Fruit fly (Drosophila melanogaster) whole organism, pupa: ENCODE results near the gene YL-1.
A peak's percentile ranks its signal among the peaks of the same experiment; 100 is the strongest.

Experiments
- CG10348 ChIP-seq: fragments of 200-800 bp; sonication (Bioruptor generic); IDR thresholded peaks from 2 replicates; pipeline ENCODE4 v1.3.6; 2022; ENCODE audit warnings: missing biosample characterization, missing genetic modification characterization
- CG13204 ChIP-seq: fragments of 200-800 bp; sonication (Bioruptor generic); optimal IDR thresholded peaks from 2 replicates; lab custom pipeline; 2018; ENCODE audit warnings: missing biosample characterization, mild to moderate bottlenecking, missing genetic modification characterization, moderate library complexity
- CG34367 ChIP-seq: fragments of 200-800 bp; sonication (Bioruptor generic); optimal IDR thresholded peaks from 2 replicates; lab custom pipeline; 2018; ENCODE audit warnings: missing biosample characterization, mild to moderate bottlenecking, missing genetic modification characterization
- CG8159 ChIP-seq: fragments of 200-800 bp; sonication (Bioruptor generic); optimal IDR thresholded peaks from 3 replicates; lab custom pipeline; 2018; ENCODE audit warnings: missing biosample characterization, mild to moderate bottlenecking, missing genetic modification characterization, moderate library complexity
- EcR ChIP-seq: fragments of 200-800 bp; sonication (Bioruptor generic); optimal IDR thresholded peaks from 3 replicates; lab custom pipeline; 2019; ENCODE audit warnings: missing biosample characterization, missing genetic modification characterization, mild to moderate bottlenecking, moderate library complexity, missing genetic modification reagents

DNA sequence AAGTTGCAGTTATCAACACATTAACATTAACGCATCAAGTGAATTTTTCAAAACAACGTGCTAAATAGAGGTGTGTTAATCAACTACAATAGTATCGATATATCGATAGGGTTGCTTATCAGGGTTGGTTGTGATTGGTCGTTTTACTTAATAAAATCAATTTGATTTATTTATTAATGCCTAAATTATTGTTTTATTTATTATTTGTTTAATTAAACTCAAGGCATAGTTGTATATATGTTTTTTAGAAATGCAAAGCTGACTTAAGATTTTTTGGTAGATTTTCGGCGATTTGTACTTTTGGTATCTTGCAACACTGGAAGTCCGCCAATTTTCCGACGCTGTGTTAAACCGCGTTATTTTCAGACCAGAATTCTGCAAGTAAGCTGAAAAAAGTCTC, 40.8 kb downstream of the YL-1 start, which contains the start of the genes Art8 and dUTPase:
- TF ChIP-seq EcR (GFP tag; lab: Kevin White, UChicago) (no peak), CG34367 (tag; lab: Kevin White, UChicago) (no peak), CG10348 (no peak), CG8159 (tag; lab: Kevin White, UChicago) (peak; percentile 56), CG13204 (GFP tag; lab: Kevin White, UChicago) (no peak)
